Worm (Caenorhabditis elegans): Measurements from ENCODE around the gene B0252.5.
A peak's percentile ranks its signal among the peaks of the same experiment; 100 is the strongest.

DNA sequence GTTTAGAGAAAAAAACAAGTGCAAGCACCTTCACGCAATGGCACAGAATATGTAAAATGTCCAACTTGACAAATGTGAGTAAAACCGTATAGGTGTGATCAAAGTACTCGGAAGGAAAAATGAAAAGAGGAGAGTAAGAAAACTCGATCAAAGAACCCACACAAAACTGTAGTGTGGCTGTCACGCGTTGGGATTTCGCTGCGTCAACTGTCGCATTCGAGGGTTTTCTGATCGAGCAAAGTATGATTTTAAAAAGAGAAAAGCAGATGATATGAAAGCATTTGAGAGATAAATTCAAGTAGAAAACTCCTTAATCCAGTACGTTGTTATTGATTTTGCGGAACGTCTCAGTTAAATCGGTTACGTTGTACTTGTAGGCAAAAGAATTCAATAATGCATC lies 26.8 kb downstream of the B0252.5 start:
- TF ChIP-seq elt-3 (tag; optimal IDR thresholded peaks at IDR 0.05): peak in 3 of 6 experiments; percentile 19 to 84 (median 76)
- TF ChIP-seq efl-1 (optimal IDR thresholded peaks at IDR 0.05): peak in 1 of 2 experiments; percentile 36
- peak; percentile 20 to 92 for TF ChIP-seq efl-1 (GFP tag; optimal IDR thresholded peaks at IDR 0.05 in 1 of 2)
- peak; percentile 73 for TF ChIP-seq lir-3 (tag; optimal IDR thresholded peaks at IDR 0.05; ENCODE audit: poor library complexity)

Measured in whole organism, L1 larva.